Worm (Caenorhabditis elegans) whole organism, midembryonic: ENCODE results near the gene T28B11.1.

Source experiments
- T22C8.4 ChIP-seq: fragments of 200-800 bp; sonication (Bioruptor generic); IDR thresholded peaks from 2 replicates; pipeline ENCODE4 v1.3.6; 2022; ENCODE audit warnings: missing genetic modification characterization, missing compliant biosample characterization
- cog-1 ChIP-seq: sonication (generic microtip); optimal IDR thresholded peaks from 2 replicates; lab custom pipeline; 2016; ENCODE audit warnings: missing genetic modification characterization, missing compliant biosample characterization
- flt-1 ChIP-seq: fragments of 200-800 bp; sonication (Bioruptor generic); IDR thresholded peaks from 2 replicates; pipeline ENCODE4 v1.3.6; 2022; ENCODE audit warnings: missing genetic modification characterization, missing compliant biosample characterization
- klf-2 ChIP-seq: fragments of 200-800 bp; sonication (Bioruptor generic); conservative IDR thresholded peaks from 2 replicates; pipeline ENCODE4 v1.3.6; 2022; ENCODE audit warnings: missing genetic modification reagents, missing genetic modification characterization, missing compliant biosample characterization
- med-1 ChIP-seq: sonication (generic microtip); optimal IDR thresholded peaks from 2 replicates; lab custom pipeline; 2017; ENCODE audit warnings: missing genetic modification characterization, mild to moderate bottlenecking, missing compliant biosample characterization, antibody characterized with exemption, missing genetic modification reagents; ENCODE audit not compliant: insufficient read depth
- ref-1 ChIP-seq: fragments of 200-800 bp; sonication (Bioruptor generic); conservative IDR thresholded peaks from 2 replicates; pipeline ENCODE4 v1.3.6; 2022; ENCODE audit warnings: missing genetic modification reagents, missing genetic modification characterization, missing compliant biosample characterization
- tab-1 ChIP-seq: fragments of 200-800 bp; sonication (Bioruptor generic); IDR thresholded peaks from 2 replicates; pipeline ENCODE4 v1.3.6; 2022; ENCODE audit warnings: missing genetic modification characterization, missing compliant biosample characterization
- ztf-23 ChIP-seq: fragments of 200-800 bp; sonication (Bioruptor generic); IDR thresholded peaks from 2 replicates; pipeline ENCODE4 v1.3.6; 2022; ENCODE audit warnings: missing genetic modification reagents, missing genetic modification characterization, missing compliant biosample characterization
- ztf-29 ChIP-seq: fragments of 200-800 bp; sonication (Bioruptor generic); IDR thresholded peaks from 2 replicates; pipeline ENCODE4 v1.3.6; 2022; ENCODE audit warnings: missing genetic modification reagents, missing genetic modification characterization, missing compliant biosample characterization

The T28B11.1 gene

ce11 chrV:10714630-10715029, 17.6 kb downstream of the T28B11.1 start:
- TF ChIP-seq cog-1 (tag; lab: Kevin White, UChicago) (no peak), med-1 (GFP tag; lab: Kevin White, UChicago) (no peak), flt-1 (no peak), T22C8.4 (GFP tag; lab: Robert Waterston, UW) (no peak), ztf-23 (GFP tag; lab: Robert Waterston, UW) (no peak), tab-1 (GFP tag; lab: Robert Waterston, UW) (no peak), ref-1 (GFP tag; lab: Robert Waterston, UW) (no peak), ztf-29 (GFP tag; lab: Robert Waterston, UW) (no peak), klf-2 (GFP tag; lab: Robert Waterston, UW) (no peak)

DNA sequence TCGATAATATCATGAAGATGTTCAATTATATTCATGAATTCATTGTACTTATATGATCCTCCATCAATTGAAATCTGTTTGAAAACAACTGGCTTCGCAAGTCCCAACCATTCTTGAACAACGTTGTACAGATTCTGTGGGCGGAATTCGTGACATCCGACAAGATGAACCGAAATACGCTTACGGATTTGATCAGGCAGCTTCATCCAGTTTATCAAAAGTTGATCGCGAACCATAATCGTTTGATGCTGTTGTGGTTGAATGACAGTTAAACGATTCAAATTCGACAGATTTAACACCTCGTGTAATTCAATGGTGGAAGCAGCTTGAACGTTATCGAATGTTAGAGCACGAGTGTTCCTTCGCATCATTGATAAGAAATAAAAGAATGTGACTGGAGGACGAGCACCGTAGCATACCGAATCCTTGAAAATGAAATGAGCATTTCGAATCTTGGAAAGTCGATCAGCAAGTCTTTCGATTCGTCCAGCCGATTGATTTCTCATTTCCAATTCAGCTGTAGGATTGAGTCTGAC, 18.4 kb downstream of the T28B11.1 start:
- TF ChIP-seq T22C8.4 (GFP tag; lab: Robert Waterston, UW) (no peak), med-1 (GFP tag; lab: Kevin White, UChicago) (no peak), ref-1 (GFP tag; lab: Robert Waterston, UW) (no peak), tab-1 (GFP tag; lab: Robert Waterston, UW) (no peak), klf-2 (GFP tag; lab: Robert Waterston, UW) (no peak), flt-1 (no peak), ztf-23 (GFP tag; lab: Robert Waterston, UW) (no peak), ztf-29 (GFP tag; lab: Robert Waterston, UW) (no peak), cog-1 (tag; lab: Kevin White, UChicago) (no peak)

- TF ChIP-seq klf-2 (GFP tag; lab: Robert Waterston, UW) (no peak), med-1 (GFP tag; lab: Kevin White, UChicago) (no peak), cog-1 (tag; lab: Kevin White, UChicago) (no peak), ref-1 (GFP tag; lab: Robert Waterston, UW) (no peak), ztf-23 (GFP tag; lab: Robert Waterston, UW) (no peak), flt-1 (no peak), T22C8.4 (GFP tag; lab: Robert Waterston, UW) (no peak), tab-1 (GFP tag; lab: Robert Waterston, UW) (no peak), ztf-29 (GFP tag; lab: Robert Waterston, UW) (no peak)
Observed at ce11 chrV:10712608-10712900, 19.7 kb downstream of the T28B11.1 start.

DNA sequence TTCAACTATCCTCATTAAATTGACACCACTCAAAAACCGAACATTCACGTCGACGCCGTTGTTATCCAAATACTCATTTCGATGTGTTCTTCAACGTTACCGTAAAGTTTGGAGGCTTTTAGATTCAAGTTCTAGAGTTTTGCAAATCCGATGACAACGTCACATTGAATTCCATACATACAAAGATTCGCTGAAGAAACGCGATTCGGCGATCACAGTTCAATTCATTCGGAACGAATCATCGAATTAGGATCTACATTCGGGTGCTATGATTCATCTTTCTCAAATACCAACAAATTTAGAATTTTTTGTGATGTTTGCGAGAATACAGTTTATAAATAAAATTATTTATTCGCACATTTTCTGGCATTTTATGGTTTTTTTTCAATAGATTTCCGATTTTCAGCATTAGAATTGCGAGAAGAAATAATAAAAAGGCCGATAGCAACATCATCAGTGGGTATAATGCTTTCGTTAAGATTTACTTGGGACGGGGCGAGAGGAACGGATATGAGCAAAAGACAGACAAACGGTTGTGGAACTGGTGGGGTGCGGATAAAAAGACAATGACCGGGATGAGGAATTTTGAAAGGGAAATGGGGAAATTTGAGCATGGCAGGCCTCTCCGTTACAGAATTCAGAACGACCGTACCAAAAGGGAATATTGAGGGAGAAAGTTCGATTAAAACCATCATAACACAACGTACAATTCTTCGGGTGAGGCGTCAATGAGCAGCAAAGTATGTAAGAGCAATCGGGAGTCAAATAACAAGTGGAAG, 20.2 kb downstream of the T28B11.1 start:
- no peak for TF ChIP-seq klf-2 (GFP tag; lab: Robert Waterston, UW)
- TF ChIP-seq tab-1 (GFP tag; lab: Robert Waterston, UW): no peak
- no peak for TF ChIP-seq cog-1 (tag; lab: Kevin White, UChicago)
- no peak for TF ChIP-seq flt-1
- TF ChIP-seq ref-1 (GFP tag; lab: Robert Waterston, UW): no peak
- TF ChIP-seq T22C8.4 (GFP tag; lab: Robert Waterston, UW): no peak
- TF ChIP-seq med-1 (GFP tag; lab: Kevin White, UChicago): no peak
- TF ChIP-seq ztf-29 (GFP tag; lab: Robert Waterston, UW): no peak

DNA sequence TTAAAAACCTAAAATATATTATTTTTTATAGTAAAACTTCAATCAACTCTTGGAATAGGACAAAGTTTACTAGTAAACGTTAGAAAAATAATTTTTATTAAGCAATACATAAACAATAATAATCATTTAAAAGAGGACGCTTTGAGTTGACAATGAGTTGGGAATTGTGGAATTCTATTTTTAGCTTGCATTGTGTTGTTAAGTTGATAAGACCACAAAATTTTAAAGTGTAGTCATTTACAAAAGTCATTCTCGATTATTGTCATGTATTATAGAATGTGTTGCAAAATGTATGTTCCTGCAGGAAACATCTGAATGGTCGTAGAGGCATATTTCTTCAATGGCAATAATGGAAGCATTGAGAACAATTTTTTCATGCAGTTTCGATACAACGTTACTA, 21.2 kb downstream of the T28B11.1 start:
- no peak for TF ChIP-seq tab-1 (GFP tag; lab: Robert Waterston, UW)
- no peak for TF ChIP-seq T22C8.4 (GFP tag; lab: Robert Waterston, UW)
- TF ChIP-seq ztf-23 (GFP tag; lab: Robert Waterston, UW): no peak
- TF ChIP-seq med-1 (GFP tag; lab: Kevin White, UChicago): no peak
- TF ChIP-seq flt-1: no peak
- TF ChIP-seq klf-2 (GFP tag; lab: Robert Waterston, UW): no peak
- no peak for TF ChIP-seq cog-1 (tag; lab: Kevin White, UChicago)
- no peak for TF ChIP-seq ref-1 (GFP tag; lab: Robert Waterston, UW)
- TF ChIP-seq ztf-29 (GFP tag; lab: Robert Waterston, UW): no peak

- TF ChIP-seq T22C8.4 (GFP tag; lab: Robert Waterston, UW) (no peak), ref-1 (GFP tag; lab: Robert Waterston, UW) (no peak), med-1 (GFP tag; lab: Kevin White, UChicago) (no peak), ztf-23 (GFP tag; lab: Robert Waterston, UW) (no peak), ztf-29 (GFP tag; lab: Robert Waterston, UW) (no peak), cog-1 (tag; lab: Kevin White, UChicago) (no peak), flt-1 (no peak), klf-2 (GFP tag; lab: Robert Waterston, UW) (no peak), tab-1 (GFP tag; lab: Robert Waterston, UW) (no peak)
Observed at ce11 chrV:10709385-10709784, 22.8 kb downstream of the T28B11.1 start.

DNA sequence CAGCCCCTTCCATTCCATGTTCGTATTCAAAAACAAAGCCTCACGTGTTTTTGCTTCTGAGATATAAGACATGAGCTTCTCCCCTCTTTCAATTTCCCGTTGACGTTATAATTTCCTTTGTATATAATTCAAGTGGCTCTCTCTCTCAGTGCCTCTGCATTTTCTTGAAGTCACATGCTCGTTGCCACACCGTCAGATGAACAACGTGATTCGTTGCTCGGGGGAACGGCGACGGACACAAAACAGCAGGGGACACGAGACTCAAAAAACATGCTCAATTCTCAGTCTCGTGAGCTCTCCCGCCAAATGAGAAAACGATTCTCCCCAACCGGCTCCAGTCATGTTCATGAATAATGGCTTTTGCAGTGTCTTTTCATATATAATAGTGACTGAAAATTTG, 23.9 kb downstream of the T28B11.1 start:
- no peak for TF ChIP-seq tab-1 (GFP tag; lab: Robert Waterston, UW)

DNA sequence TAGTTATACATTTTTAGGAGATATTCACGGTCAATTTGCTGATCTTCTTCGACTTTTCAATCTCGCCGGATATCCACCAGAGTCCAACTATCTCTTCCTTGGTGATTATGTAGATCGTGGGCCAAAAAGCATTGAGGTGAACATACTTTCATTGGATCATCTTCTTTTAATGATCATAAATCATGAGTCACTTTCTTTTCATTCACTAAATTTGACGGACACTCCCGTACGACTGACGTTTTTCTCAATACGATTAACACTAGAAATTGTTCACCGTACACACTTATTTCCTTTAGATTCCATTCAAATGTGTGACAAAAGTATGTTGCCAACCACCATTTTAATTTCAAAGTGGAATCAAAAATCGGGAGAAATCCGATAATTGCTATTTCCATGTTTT, 29.3 kb downstream of the T28B11.1 start:
- TF ChIP-seq klf-2 (GFP tag; lab: Robert Waterston, UW): no peak
- no peak for TF ChIP-seq T22C8.4 (GFP tag; lab: Robert Waterston, UW)
- no peak for TF ChIP-seq ref-1 (GFP tag; lab: Robert Waterston, UW)
- no peak for TF ChIP-seq ztf-29 (GFP tag; lab: Robert Waterston, UW)
- no peak for TF ChIP-seq med-1 (GFP tag; lab: Kevin White, UChicago)
- TF ChIP-seq flt-1: no peak
- no peak for TF ChIP-seq tab-1 (GFP tag; lab: Robert Waterston, UW)
- TF ChIP-seq ztf-23 (GFP tag; lab: Robert Waterston, UW): no peak
- no peak for TF ChIP-seq cog-1 (tag; lab: Kevin White, UChicago)

DNA sequence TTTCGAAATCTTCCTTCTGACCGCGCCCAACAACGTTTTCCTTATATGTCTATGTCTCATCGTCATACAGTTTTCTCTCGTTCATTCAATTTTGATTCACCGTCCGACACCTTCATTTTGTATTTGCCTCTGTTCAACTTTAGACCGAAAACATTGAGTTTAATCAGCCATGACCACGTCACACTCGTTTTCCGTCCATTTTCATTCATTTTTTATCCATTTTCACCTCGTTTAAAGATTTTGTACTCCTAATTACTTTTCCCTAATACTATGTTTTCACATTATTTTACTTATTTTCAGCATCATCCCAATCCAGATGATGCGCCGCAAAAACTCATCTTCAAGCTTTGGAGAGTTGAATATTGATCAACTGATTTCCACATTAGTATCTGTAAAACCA, 30.0 kb downstream of the T28B11.1 start, which contains the start of gene pph-1:
pph-1 (plus strand) TSS at position 301 of the 400 bp plus-strand sequence.
- TF ChIP-seq klf-2 (GFP tag; lab: Robert Waterston, UW) (no peak), flt-1 (no peak), ztf-29 (GFP tag; lab: Robert Waterston, UW) (no peak), ref-1 (GFP tag; lab: Robert Waterston, UW) (no peak), T22C8.4 (GFP tag; lab: Robert Waterston, UW) (no peak), ztf-23 (GFP tag; lab: Robert Waterston, UW) (no peak), tab-1 (GFP tag; lab: Robert Waterston, UW) (no peak), cog-1 (tag; lab: Kevin White, UChicago) (no peak), med-1 (GFP tag; lab: Kevin White, UChicago) (no peak)
